Worm (Caenorhabditis elegans) whole organism, late embryonic: ENCODE results near the gene B0546.4.
A peak's percentile ranks its signal among the peaks of the same experiment; 100 is the strongest.

Experiments
- C08G9.2 ChIP-seq: sonication (generic microtip); optimal IDR thresholded peaks from 2 replicates; lab custom pipeline; 2016; ENCODE audit warnings: mild to moderate bottlenecking, missing genetic modification characterization, moderate library complexity, missing compliant biosample characterization
- C38D4.7 ChIP-seq: fragments of 200-800 bp; sonication (Bioruptor generic); optimal IDR thresholded peaks from 2 replicates; lab custom pipeline; 2018; ENCODE audit warnings: mild to moderate bottlenecking, missing genetic modification characterization, moderate library complexity, missing compliant biosample characterization
- F13H6.1 ChIP-seq: sonication (generic microtip); optimal IDR thresholded peaks from 2 replicates; lab custom pipeline; 2016; ENCODE audit warnings: missing genetic modification characterization, missing compliant biosample characterization
- K02D7.2 ChIP-seq: sonication (generic microtip); optimal IDR thresholded peaks from 2 replicates; lab custom pipeline; 2017; ENCODE audit warnings: mild to moderate bottlenecking, missing genetic modification characterization, missing compliant biosample characterization
- ama-1 ChIP-seq: fragments of 150-350 bp; optimal IDR thresholded peaks from 2 replicates; lab custom pipeline; 2014
- ceh-14 ChIP-seq: sonication (generic microtip); optimal IDR thresholded peaks from 2 replicates; lab custom pipeline; 2016; ENCODE audit warnings: missing genotype, missing genetic modification characterization, missing compliant biosample characterization
- ceh-30 ChIP-seq: fragments of 150-350 bp; optimal IDR thresholded peaks from 2 replicates; lab custom pipeline; 2014; ENCODE audit warnings: missing biosample characterization, missing genetic modification characterization
- ceh-31 ChIP-seq: sonication (generic microtip); optimal IDR thresholded peaks from 2 replicates; lab custom pipeline; 2016; ENCODE audit warnings: missing genetic modification characterization, missing compliant biosample characterization
- ceh-34 ChIP-seq: sonication (generic microtip); optimal IDR thresholded peaks from 2 replicates; lab custom pipeline; 2016; ENCODE audit warnings: mild to moderate bottlenecking, missing genetic modification characterization, missing compliant biosample characterization
- ceh-45 ChIP-seq: fragments of 200-800 bp; sonication (Bioruptor generic); IDR thresholded peaks from 2 replicates; pipeline ENCODE4 v1.3.6; 2022; ENCODE audit warnings: missing genetic modification reagents, missing genetic modification characterization, missing compliant biosample characterization
- ceh-48 ChIP-seq: sonication (generic microtip); optimal IDR thresholded peaks from 2 replicates; lab custom pipeline; 2016; ENCODE audit warnings: missing genetic modification characterization, inconsistent platforms, missing compliant biosample characterization
- ceh-6 ChIP-seq: fragments of 200-800 bp; sonication (Bioruptor generic); optimal IDR thresholded peaks from 2 replicates; lab custom pipeline; 2018; ENCODE audit warnings: mild to moderate bottlenecking, missing genetic modification characterization, missing compliant biosample characterization
- ceh-9 ChIP-seq: sonication (generic microtip); optimal IDR thresholded peaks from 2 replicates; lab custom pipeline; 2016; ENCODE audit warnings: mild to moderate bottlenecking, missing genetic modification characterization, inconsistent platforms, missing compliant biosample characterization
- dmd-4 ChIP-seq: sonication (generic microtip); optimal IDR thresholded peaks from 2 replicates; lab custom pipeline; 2016; ENCODE audit warnings: borderline replicate concordance, missing genetic modification characterization, missing compliant biosample characterization
- dve-1 ChIP-seq: sonication (generic microtip); optimal IDR thresholded peaks from 2 replicates; lab custom pipeline; 2017; ENCODE audit warnings: antibody characterized with exemption, mild to moderate bottlenecking, missing genetic modification characterization, missing compliant biosample characterization
- elt-2 ChIP-seq: sonication (generic microtip); optimal IDR thresholded peaks from 2 replicates; lab custom pipeline; 2016; ENCODE audit warnings: missing genetic modification reagents, missing genetic modification characterization, missing compliant biosample characterization
- ets-4 ChIP-seq: sonication (generic microtip); optimal IDR thresholded peaks from 2 replicates; lab custom pipeline; 2016; ENCODE audit warnings: missing genetic modification characterization, missing compliant biosample characterization
- eyg-1 ChIP-seq: sonication (generic microtip); optimal IDR thresholded peaks from 2 replicates; lab custom pipeline; 2016; ENCODE audit warnings: missing genotype, missing genetic modification characterization, missing compliant biosample characterization
- fax-1 ChIP-seq: sonication (generic microtip); optimal IDR thresholded peaks from 2 replicates; lab custom pipeline; 2016; ENCODE audit warnings: missing genotype, missing genetic modification characterization, missing compliant biosample characterization
- fkh-10 ChIP-seq: fragments of 150-350 bp; optimal IDR thresholded peaks from 2 replicates; lab custom pipeline; 2014; ENCODE audit warnings: missing biosample characterization, missing genetic modification reagents, missing genetic modification characterization
- gmeb-2 ChIP-seq: sonication (generic microtip); optimal IDR thresholded peaks from 2 replicates; lab custom pipeline; 2016; ENCODE audit warnings: missing genetic modification characterization, inconsistent platforms, missing compliant biosample characterization
- hlh-15 ChIP-seq: sonication (generic microtip); optimal IDR thresholded peaks from 2 replicates; lab custom pipeline; 2016; ENCODE audit warnings: missing genetic modification characterization, missing compliant biosample characterization
- hlh-30 ChIP-seq: sonication (generic microtip); optimal IDR thresholded peaks from 2 replicates; lab custom pipeline; 2017; ENCODE audit warnings: antibody characterized with exemption, missing genetic modification characterization, missing compliant biosample characterization; ENCODE audit not compliant: insufficient read depth
- hlh-6 ChIP-seq: sonication (generic microtip); optimal IDR thresholded peaks from 2 replicates; lab custom pipeline; 2016; ENCODE audit warnings: missing genotype, missing genetic modification characterization, missing compliant biosample characterization
- lim-6 ChIP-seq: sonication (generic microtip); optimal IDR thresholded peaks from 2 replicates; lab custom pipeline; 2016; ENCODE audit warnings: missing genetic modification characterization, missing compliant biosample characterization
- lin-11 ChIP-seq: fragments of 200-800 bp; sonication (Bioruptor generic); optimal IDR thresholded peaks from 2 replicates; lab custom pipeline; 2018; ENCODE audit warnings: mild to moderate bottlenecking, missing genetic modification characterization, missing compliant biosample characterization
- mec-3 ChIP-seq: sonication (generic microtip); optimal IDR thresholded peaks from 2 replicates; lab custom pipeline; 2016; ENCODE audit warnings: borderline replicate concordance, missing genetic modification characterization, missing compliant biosample characterization
- nfya-1 ChIP-seq: sonication (generic microtip); optimal IDR thresholded peaks from 2 replicates; lab custom pipeline; 2017; ENCODE audit warnings: missing genetic modification characterization, mild to moderate bottlenecking, missing compliant biosample characterization, antibody characterized with exemption, moderate library complexity
- nhr-11 ChIP-seq: fragments of 150-350 bp; optimal IDR thresholded peaks from 2 replicates; lab custom pipeline; 2014; ENCODE audit warnings: missing biosample characterization, missing genetic modification characterization
- pag-3 ChIP-seq: sonication (generic microtip); optimal IDR thresholded peaks from 2 replicates; lab custom pipeline; 2016; ENCODE audit warnings: missing compliant biosample characterization, missing genetic modification characterization, borderline replicate concordance
- pha-4 ChIP-seq: fragments of 150-350 bp; optimal IDR thresholded peaks from 2 replicates; lab custom pipeline; 2018; ENCODE audit warnings: missing biosample characterization, missing genetic modification reagents, missing genetic modification characterization
- pqm-1 ChIP-seq: sonication (generic microtip); optimal IDR thresholded peaks from 2 replicates; lab custom pipeline; 2016; ENCODE audit warnings: missing genetic modification characterization, missing compliant biosample characterization
- ref-2 ChIP-seq: sonication (generic microtip); optimal IDR thresholded peaks from 2 replicates; lab custom pipeline; 2016; ENCODE audit warnings: missing genetic modification characterization, missing compliant biosample characterization
- tbx-2 ChIP-seq: sonication (generic microtip); optimal IDR thresholded peaks from 2 replicates; lab custom pipeline; 2016; ENCODE audit warnings: missing genetic modification characterization, missing compliant biosample characterization
- tbx-7 ChIP-seq: sonication (generic microtip); optimal IDR thresholded peaks from 2 replicates; lab custom pipeline; 2016; ENCODE audit warnings: missing genotype, missing genetic modification characterization, missing compliant biosample characterization
- unc-42 ChIP-seq: sonication (generic microtip); optimal IDR thresholded peaks from 2 replicates; lab custom pipeline; 2016; ENCODE audit warnings: missing genotype, missing genetic modification characterization, missing compliant biosample characterization
- unc-86 ChIP-seq: sonication (generic microtip); optimal IDR thresholded peaks from 2 replicates; lab custom pipeline; 2016; ENCODE audit warnings: missing genetic modification characterization, missing compliant biosample characterization
- zip-5 ChIP-seq: sonication (generic microtip); optimal IDR thresholded peaks from 2 replicates; lab custom pipeline; 2016; ENCODE audit warnings: missing genetic modification characterization, missing compliant biosample characterization

B0546.4 gene

DNA sequence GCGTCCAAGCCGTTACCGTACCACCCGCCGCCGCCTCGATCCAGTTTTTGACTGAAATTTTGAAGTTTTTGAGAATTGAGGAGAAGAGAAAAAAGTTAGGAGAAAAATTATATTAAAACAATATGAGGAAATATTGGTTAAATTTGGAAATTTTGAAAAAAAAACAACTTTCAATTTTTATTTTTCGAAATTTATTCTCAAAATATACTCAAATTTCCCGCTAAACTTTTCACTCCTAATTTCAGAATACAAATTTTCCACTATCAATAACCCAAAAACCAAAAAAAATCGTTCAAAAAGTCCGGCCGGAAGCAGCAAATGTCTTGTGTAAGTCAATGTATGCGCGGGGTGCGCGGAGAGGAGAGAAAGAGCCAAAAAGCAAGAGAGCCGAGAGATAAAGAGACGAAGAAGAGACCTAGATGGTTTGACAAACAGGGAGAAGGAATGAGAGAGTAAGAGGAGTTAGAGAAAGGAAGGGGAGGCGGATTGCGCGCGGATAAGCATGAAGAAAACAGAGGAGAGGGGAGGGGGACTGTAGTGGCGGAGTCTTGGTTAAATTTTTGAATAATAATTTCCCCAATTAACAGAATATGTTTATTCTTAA is 33.9 kb downstream of the B0546.4 start, which contains the start of gene elks-1:
TSS of gene elks-1 (minus strand) at position 51 of the 604 bp plus-strand sequence.
- TF ChIP-seq hlh-30 (tag; lab: Kevin White, UChicago) (no peak), K02D7.2 (no peak), hlh-15 (tag; lab: Kevin White, UChicago) (no peak), ceh-48 (tag; lab: Kevin White, UChicago) (no peak), zip-5 (tag; lab: Kevin White, UChicago) (no peak), ref-2 (tag; lab: Kevin White, UChicago) (peak; percentile 28), ceh-34 (tag; lab: Kevin White, UChicago) (peak; percentile 27), mec-3 (tag; lab: Kevin White, UChicago) (no peak), tbx-2 (tag; lab: Kevin White, UChicago) (peak; percentile 17), nfya-1 (tag; lab: Kevin White, UChicago) (peak; percentile 53), F13H6.1 (tag; lab: Kevin White, UChicago) (no peak), dve-1 (tag; lab: Kevin White, UChicago) (no peak), dmd-4 (tag; lab: Kevin White, UChicago) (no peak), ama-1 (no peak), lim-6 (tag; lab: Kevin White, UChicago) (no peak), ceh-31 (tag; lab: Kevin White, UChicago) (peak; percentile 11), pha-4 (tag; lab: Kevin White, UChicago) (no peak)

ce11 chrIV:3348334-3348733 is 35.6 kb downstream of the B0546.4 start:
- TF ChIP-seq nfya-1 (tag; lab: Kevin White, UChicago) (no peak), fkh-10 (GFP tag; lab: Kevin White, UChicago) (no peak), unc-86 (tag; lab: Kevin White, UChicago) (no peak), eyg-1 (tag; lab: Kevin White, UChicago) (no peak), ceh-45 (no peak), ceh-9 (tag; lab: Kevin White, UChicago) (no peak), gmeb-2 (no peak), ets-4 (tag; lab: Kevin White, UChicago) (no peak)

ce11 chrIV:3345484-3345883 is 38.5 kb downstream of the B0546.4 start:
- TF ChIP-seq pha-4 (tag; lab: Kevin White, UChicago) (no peak), C08G9.2 (tag; lab: Kevin White, UChicago) (no peak), tbx-7 (tag; lab: Kevin White, UChicago) (no peak), nhr-11 (tag; lab: Kevin White, UChicago) (no peak), lim-6 (tag; lab: Kevin White, UChicago) (no peak), dmd-4 (tag; lab: Kevin White, UChicago) (no peak), zip-5 (tag; lab: Kevin White, UChicago) (no peak), unc-42 (tag; lab: Kevin White, UChicago) (no peak), dve-1 (tag; lab: Kevin White, UChicago) (no peak)
- TF ChIP-seq, all 69 proteins: peak for 0

- TF ChIP-seq ceh-14 (tag; lab: Kevin White, UChicago) (no peak), unc-42 (tag; lab: Kevin White, UChicago) (no peak), ceh-6 (no peak), pag-3 (tag; lab: Kevin White, UChicago) (no peak), lin-11 (tag; lab: Kevin White, UChicago) (no peak), unc-86 (tag; lab: Kevin White, UChicago) (no peak), tbx-2 (tag; lab: Kevin White, UChicago) (no peak), fax-1 (tag; lab: Kevin White, UChicago) (no peak), hlh-6 (tag; lab: Kevin White, UChicago) (no peak), lim-6 (tag; lab: Kevin White, UChicago) (no peak), F13H6.1 (tag; lab: Kevin White, UChicago) (no peak), pqm-1 (tag; lab: Kevin White, UChicago) (no peak), dmd-4 (tag; lab: Kevin White, UChicago) (no peak), C38D4.7 (GFP tag; lab: Kevin White, UChicago) (no peak), elt-2 (tag; lab: Kevin White, UChicago) (no peak), ceh-30 (no peak)
These were observed 42.8 kb downstream of the B0546.4 start, which contains the start of gene F42A6.2 for ce11 chrIV:3341170-3341569. Gene F42A6.2 (plus strand): TSS chrIV:3341470.
